Worm (Caenorhabditis elegans) whole organism, young adult: ENCODE measurements around the gene pyt-1.
A peak's percentile ranks its signal among the peaks of the same experiment; 100 is the strongest.

Experiments
- B0019.2 ChIP-seq: fragments of 200-800 bp; sonication (Bioruptor generic); conservative IDR thresholded peaks from 2 replicates; pipeline ENCODE4 v1.3.6; 2022; ENCODE audit warnings: missing genetic modification reagents, missing genetic modification characterization, missing compliant biosample characterization
- D2030.7 ChIP-seq: fragments of 200-800 bp; sonication (Bioruptor generic); IDR thresholded peaks from 2 replicates; pipeline ENCODE4 v1.3.6; 2022; ENCODE audit warnings: missing genetic modification reagents, missing genetic modification characterization, missing compliant biosample characterization
- F22D6.2 ChIP-seq: sonication (generic microtip); optimal IDR thresholded peaks from 2 replicates; lab custom pipeline; 2016; ENCODE audit warnings: mild to moderate bottlenecking, missing genetic modification characterization, missing compliant biosample characterization
- F37B4.10 ChIP-seq: fragments of 200-800 bp; sonication (Bioruptor generic); IDR thresholded peaks from 2 replicates; pipeline ENCODE4 v1.3.6; 2022; ENCODE audit warnings: missing genetic modification characterization, missing compliant biosample characterization
- F55B11.4 ChIP-seq: sonication (generic microtip); optimal IDR thresholded peaks from 2 replicates; lab custom pipeline; 2016; ENCODE audit warnings: missing compliant biosample characterization, missing genetic modification characterization, borderline replicate concordance; ENCODE audit not compliant: insufficient read depth
- K11D2.4 ChIP-seq: fragments of 200-800 bp; sonication (Bioruptor generic); IDR thresholded peaks from 2 replicates; pipeline ENCODE4 v1.3.6; 2022; ENCODE audit warnings: missing genetic modification reagents, missing genetic modification characterization, missing compliant biosample characterization
- K12H6.12 ChIP-seq: fragments of 200-800 bp; sonication (Bioruptor generic); optimal IDR thresholded peaks from 2 replicates; lab custom pipeline; 2018; ENCODE audit warnings: mild to moderate bottlenecking, missing genetic modification characterization, missing compliant biosample characterization
- T07F8.4 ChIP-seq: sonication (generic microtip); optimal IDR thresholded peaks from 2 replicates; lab custom pipeline; 2016; ENCODE audit warnings: mild to moderate bottlenecking, missing genetic modification characterization, moderate library complexity, missing compliant biosample characterization
- Y53G8AR.9 ChIP-seq: fragments of 200-800 bp; sonication (Bioruptor generic); conservative IDR thresholded peaks from 2 replicates; pipeline ENCODE4 v1.3.6; 2022; ENCODE audit warnings: missing genetic modification reagents, missing genetic modification characterization, missing compliant biosample characterization
- Y56A3A.18 ChIP-seq: fragments of 200-800 bp; sonication (Bioruptor generic); IDR thresholded peaks from 2 replicates; pipeline ENCODE4 v1.3.6; 2022; ENCODE audit warnings: missing genetic modification reagents, missing genetic modification characterization, missing compliant biosample characterization
- attf-3 ChIP-seq: fragments of 200-800 bp; sonication (Bioruptor generic); conservative IDR thresholded peaks from 2 replicates; pipeline ENCODE4 v1.3.6; 2022; ENCODE audit warnings: missing genetic modification reagents, missing genetic modification characterization, missing compliant biosample characterization
- attf-6 ChIP-seq: fragments of 200-800 bp; sonication (Bioruptor generic); IDR thresholded peaks from 2 replicates; pipeline ENCODE4 v1.3.6; 2022; ENCODE audit warnings: missing genetic modification reagents, missing genetic modification characterization, missing compliant biosample characterization
- cebp-1 ChIP-seq, 2 experiments: fragments of 200-800 bp in 1 of 2; sonication (Bioruptor generic) in 1 of 2; sonication (generic microtip) in 1 of 2; IDR thresholded peaks in 1 of 2; optimal IDR thresholded peaks in 1 of 2; 2 replicates each; pipeline versions ENCODE4 v1.3.6 to Lab custom; 2017 to 2022; ENCODE audit warnings: missing compliant biosample characterization in 2 of 2, missing genetic modification characterization in 2 of 2, mild to moderate bottlenecking in 1 of 2, missing genetic modification reagents in 1 of 2, moderate library complexity in 1 of 2
- ceh-58 ChIP-seq: fragments of 200-800 bp; sonication (Bioruptor generic); IDR thresholded peaks from 2 replicates; pipeline ENCODE4 v1.3.6; 2022; ENCODE audit warnings: missing genetic modification characterization, missing compliant biosample characterization
- ceh-91 ChIP-seq: fragments of 200-800 bp; sonication (Bioruptor generic); IDR thresholded peaks from 2 replicates; pipeline ENCODE4 v1.3.6; 2022; ENCODE audit warnings: missing genetic modification reagents, missing genetic modification characterization, missing compliant biosample characterization
- dpl-1 ChIP-seq: fragments of 150-350 bp; optimal IDR thresholded peaks from 2 replicates; lab custom pipeline; 2014; ENCODE audit warnings: missing biosample characterization, missing genetic modification reagents, missing genetic modification characterization
- ets-4 ChIP-seq: fragments of 200-800 bp; sonication (Bioruptor generic); optimal IDR thresholded peaks from 2 replicates; lab custom pipeline; 2018; ENCODE audit warnings: mild to moderate bottlenecking, missing genetic modification characterization, missing compliant biosample characterization
- fkh-3 ChIP-seq: sonication (generic microtip); optimal IDR thresholded peaks from 2 replicates; lab custom pipeline; 2016; ENCODE audit warnings: mild to moderate bottlenecking, missing genetic modification characterization, missing compliant biosample characterization
- him-1 ChIP-seq: sonication (generic microtip); optimal IDR thresholded peaks from 2 replicates; lab custom pipeline; 2016; ENCODE audit warnings: missing genotype, missing genetic modification reagents, missing genetic modification characterization, missing compliant biosample characterization
- hlh-12 ChIP-seq: sonication (generic microtip); optimal IDR thresholded peaks from 2 replicates; lab custom pipeline; 2016; ENCODE audit warnings: missing genetic modification characterization, missing compliant biosample characterization
- hmg-1.2 ChIP-seq: fragments of 200-800 bp; sonication (Bioruptor generic); IDR thresholded peaks from 2 replicates; pipeline ENCODE4 v1.3.6; 2022; ENCODE audit warnings: missing genetic modification reagents, missing genetic modification characterization, missing compliant biosample characterization
- hmg-20 ChIP-seq: fragments of 200-800 bp; sonication (Bioruptor generic); IDR thresholded peaks from 2 replicates; pipeline ENCODE4 v1.3.6; 2022; ENCODE audit warnings: missing genetic modification reagents, missing genetic modification characterization, missing compliant biosample characterization
- hrde-1 ChIP-seq: sonication (generic microtip); optimal IDR thresholded peaks from 2 replicates; lab custom pipeline; 2016; ENCODE audit warnings: missing genetic modification characterization, mild to moderate bottlenecking, missing compliant biosample characterization, moderate library complexity, missing genotype, missing genetic modification reagents, borderline replicate concordance
- let-526 ChIP-seq: fragments of 200-800 bp; sonication (Bioruptor generic); IDR thresholded peaks from 2 replicates; pipeline ENCODE4 v1.3.6; 2022; ENCODE audit warnings: missing genetic modification reagents, missing genetic modification characterization, missing compliant biosample characterization
- lin-54 ChIP-seq: fragments of 200-800 bp; sonication (Bioruptor generic); optimal IDR thresholded peaks from 2 replicates; lab custom pipeline; 2018; ENCODE audit warnings: mild to moderate bottlenecking, missing genetic modification characterization, missing compliant biosample characterization
- lir-1 ChIP-seq: fragments of 200-800 bp; sonication (Bioruptor generic); conservative IDR thresholded peaks from 2 replicates; pipeline ENCODE4 v1.3.6; 2022; ENCODE audit warnings: missing genetic modification reagents, missing genetic modification characterization, missing compliant biosample characterization
- lsl-1 ChIP-seq: fragments of 200-800 bp; sonication (Bioruptor generic); optimal IDR thresholded peaks from 2 replicates; lab custom pipeline; 2018; ENCODE audit warnings: mild to moderate bottlenecking, missing genetic modification characterization, moderate library complexity, missing compliant biosample characterization
- madf-3 ChIP-seq: fragments of 200-800 bp; sonication (Bioruptor generic); IDR thresholded peaks from 2 replicates; pipeline ENCODE4 v1.3.6; 2022; ENCODE audit warnings: missing genetic modification reagents, missing genetic modification characterization, missing compliant biosample characterization
- mel-28 ChIP-seq: sonication (generic microtip); optimal IDR thresholded peaks from 2 replicates; lab custom pipeline; 2016; ENCODE audit warnings: borderline replicate concordance, mild to moderate bottlenecking, missing genetic modification characterization, missing compliant biosample characterization
- nfya-2 ChIP-seq: fragments of 200-800 bp; sonication (Bioruptor generic); IDR thresholded peaks from 2 replicates; pipeline ENCODE4 v1.3.6; 2022; ENCODE audit warnings: missing genetic modification reagents, missing genetic modification characterization, missing compliant biosample characterization
- nhr-120 ChIP-seq: fragments of 200-800 bp; sonication (Bioruptor generic); IDR thresholded peaks from 2 replicates; pipeline ENCODE4 v1.3.6; 2022; ENCODE audit warnings: missing genetic modification characterization, missing compliant biosample characterization
- nhr-27 ChIP-seq: fragments of 200-800 bp; sonication (Bioruptor generic); optimal IDR thresholded peaks from 2 replicates; lab custom pipeline; 2018; ENCODE audit warnings: mild to moderate bottlenecking, missing genetic modification characterization, moderate library complexity, missing compliant biosample characterization
- nhr-80 ChIP-seq: sonication (generic microtip); optimal IDR thresholded peaks from 2 replicates; lab custom pipeline; 2016; ENCODE audit warnings: missing genetic modification characterization, missing compliant biosample characterization
- repo-1 ChIP-seq: sonication (generic microtip); optimal IDR thresholded peaks from 2 replicates; lab custom pipeline; 2017; ENCODE audit warnings: mild to moderate bottlenecking, missing genetic modification characterization, missing compliant biosample characterization
- snpc-4 ChIP-seq, 5 experiments: fragments of 150-350 bp in 1 of 5; sonication (generic microtip) in 4 of 5; optimal IDR thresholded peaks; 2 replicates each; lab custom pipeline; 2014 to 2018; ENCODE audit warnings: missing genetic modification characterization in 5 of 5, missing biosample characterization in 3 of 5, antibody characterized with exemption in 2 of 5, mild to moderate bottlenecking in 2 of 5, missing compliant biosample characterization in 2 of 5, missing genotype in 2 of 5, moderate library complexity in 2 of 5, missing genetic modification reagents in 1 of 5
- tlf-1 ChIP-seq: fragments of 200-800 bp; sonication (Bioruptor generic); optimal IDR thresholded peaks from 2 replicates; lab custom pipeline; 2018; ENCODE audit warnings: mild to moderate bottlenecking, missing genetic modification characterization, missing compliant biosample characterization
- unc-130 ChIP-seq: sonication (generic microtip); optimal IDR thresholded peaks from 2 replicates; lab custom pipeline; 2016; ENCODE audit warnings: missing genetic modification reagents, missing genetic modification characterization, missing compliant biosample characterization
- unc-62 ChIP-seq: fragments of 150-350 bp; optimal IDR thresholded peaks from 2 replicates; lab custom pipeline; 2014; ENCODE audit warnings: missing biosample characterization, missing genetic modification reagents, missing genetic modification characterization
- xnd-1 ChIP-seq: sonication (generic microtip); optimal IDR thresholded peaks from 2 replicates; lab custom pipeline; 2016; ENCODE audit warnings: missing genotype, missing genetic modification reagents, missing genetic modification characterization, missing compliant biosample characterization
- ztf-18 ChIP-seq: sonication (generic microtip); optimal IDR thresholded peaks from 2 replicates; lab custom pipeline; 2016; ENCODE audit warnings: missing genotype, mild to moderate bottlenecking, missing genetic modification characterization, missing compliant biosample characterization
- ztf-3 ChIP-seq: fragments of 200-800 bp; sonication (Bioruptor generic); optimal IDR thresholded peaks from 2 replicates; lab custom pipeline; 2018; ENCODE audit warnings: mild to moderate bottlenecking, missing genetic modification characterization, missing compliant biosample characterization

The pyt-1 gene

ce11 chrV:10228360-10228759 is 762 bp downstream of the pyt-1 start, which contains the start of gene fipr-4:
Gene fipr-4 (minus strand): TSS chrV:10228460.
- TF ChIP-seq D2030.7 (GFP tag; lab: Robert Waterston, UW): no peak
- no peak for TF ChIP-seq ztf-18

DNA sequence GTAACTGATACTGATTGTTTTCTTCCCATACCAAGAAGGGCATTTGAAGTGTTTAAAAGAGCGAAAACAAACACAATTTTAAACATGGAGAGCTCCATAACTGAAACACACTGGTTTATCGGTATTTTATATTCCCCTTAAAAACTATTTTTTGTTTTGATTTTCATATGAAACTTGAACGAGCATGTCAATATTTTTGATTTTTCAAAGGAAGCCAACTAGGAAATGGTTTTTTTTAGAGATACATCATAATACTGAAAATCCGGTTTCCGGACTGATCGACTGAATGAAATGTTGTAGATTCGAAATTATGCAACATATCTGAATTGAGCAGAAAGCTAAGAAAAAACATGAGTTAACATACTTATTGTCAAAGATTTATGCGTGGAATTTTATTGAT is 1.8 kb downstream of the pyt-1 start, which contains the start of gene ttr-19:
TSS of gene ttr-19 (minus strand) at position 101 of the 400 bp plus-strand sequence.
- TF ChIP-seq him-1 (tag; lab: Kevin White, UChicago) (no peak), hmg-20 (GFP tag; lab: Robert Waterston, UW) (no peak), mel-28 (tag; lab: Kevin White, UChicago) (no peak), T07F8.4 (tag; lab: Kevin White, UChicago) (no peak), dpl-1 (no peak), hmg-1.2 (GFP tag; lab: Robert Waterston, UW) (no peak), ztf-3 (no peak), F55B11.4 (tag; lab: Kevin White, UChicago) (no peak), cebp-1 (GFP tag; IDR thresholded peaks at IDR 0.05; lab: Robert Waterston, UW) (no peak), cebp-1 (tag; optimal IDR thresholded peaks at IDR 0.05; lab: Kevin White, UChicago) (no peak), lin-54 (GFP tag; lab: Kevin White, UChicago) (no peak), nhr-27 (tag; lab: Kevin White, UChicago) (no peak), attf-3 (no peak), Y53G8AR.9 (GFP tag; lab: Robert Waterston, UW) (no peak), lir-1 (GFP tag; lab: Robert Waterston, UW) (no peak), unc-130 (GFP tag; lab: Kevin White, UChicago) (no peak)
- TF ChIP-seq, all 124 proteins: peak for 0

ce11 chrV:10225610-10226009 is 3.5 kb downstream of the pyt-1 start, which contains the start of gene daf-36:
Gene daf-36 (minus strand): TSS chrV:10225710.
- TF ChIP-seq tlf-1 (GFP tag; lab: Kevin White, UChicago) (no peak), lsl-1 (GFP tag; lab: Kevin White, UChicago) (no peak), ceh-91 (GFP tag; lab: Robert Waterston, UW) (no peak), nhr-80 (peak; percentile 45), F22D6.2 (tag; lab: Kevin White, UChicago) (no peak)
- TF ChIP-seq, all 124 proteins: peak for 1

- TF ChIP-seq ceh-58 (GFP tag; lab: Robert Waterston, UW) (no peak), nhr-80 (peak; percentile 62), madf-3 (GFP tag; lab: Robert Waterston, UW) (no peak), cebp-1 (GFP tag; IDR thresholded peaks at IDR 0.05; lab: Robert Waterston, UW) (no peak), cebp-1 (tag; optimal IDR thresholded peaks at IDR 0.05; lab: Kevin White, UChicago) (no peak), F37B4.10 (GFP tag; lab: Robert Waterston, UW) (no peak)
- TF ChIP-seq, all 124 proteins: peak for 1
Observed at ce11 chrV:10224619-10225018, 4.5 kb downstream of the pyt-1 start.

- TF ChIP-seq let-526 (GFP tag; lab: Robert Waterston, UW) (no peak), repo-1 (no peak), attf-6 (GFP tag; lab: Robert Waterston, UW) (no peak), hlh-12 (tag; lab: Kevin White, UChicago) (no peak), unc-62 (GFP tag; lab: Kevin White, UChicago) (no peak), hrde-1 (tag; lab: Kevin White, UChicago) (no peak), ceh-58 (GFP tag; lab: Robert Waterston, UW) (no peak), Y56A3A.18 (GFP tag; lab: Robert Waterston, UW) (no peak), nfya-2 (GFP tag; lab: Robert Waterston, UW) (no peak), ets-4 (GFP tag; lab: Kevin White, UChicago) (no peak), K12H6.12 (tag; lab: Kevin White, UChicago) (no peak), fkh-3 (tag; lab: Kevin White, UChicago) (no peak), xnd-1 (tag; lab: Kevin White, UChicago) (no peak), B0019.2 (no peak), ztf-18 (no peak), nhr-120 (no peak), K11D2.4 (GFP tag; lab: Robert Waterston, UW) (no peak), snpc-4 (GFP tag; optimal IDR thresholded peaks at IDR 0.05; lab: Kevin White, UChicago) (no peak), snpc-4 (tag; optimal IDR thresholded peaks at IDR 0.05; lab: Kevin White, UChicago) (no peak)
Observed at ce11 chrV:10222007-10222406, 7.1 kb downstream of the pyt-1 start, which contains the start of gene C12D8.20. Gene C12D8.20 (plus strand): TSS chrV:10222307.
